Fruit fly (Drosophila melanogaster): ENCODE data around the gene Tsp26A.

The Tsp26A gene

DNA sequence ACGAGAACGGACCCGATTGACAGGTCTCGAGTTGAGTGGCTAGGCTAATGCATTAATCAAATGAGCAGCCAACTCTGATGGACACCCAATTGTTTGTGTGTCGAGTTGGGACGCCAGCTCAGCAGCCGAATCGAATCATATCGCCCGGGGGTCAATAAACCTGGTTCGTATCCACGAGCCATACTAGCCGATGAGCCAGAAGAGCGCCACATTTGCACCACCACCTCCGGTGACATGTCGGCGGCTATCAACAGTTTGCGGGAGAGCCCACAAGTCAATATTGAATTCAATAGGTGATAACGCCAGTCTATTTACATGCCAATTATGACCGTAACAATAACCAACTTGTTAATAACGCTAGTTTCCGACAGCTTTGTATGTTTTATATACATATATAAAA lies 25.9 kb upstream of the Tsp26A start (continued):
- no peak for TF ChIP-seq CG33213 (GFP tag; optimal IDR thresholded peaks at IDR 0.05)
- peak; percentile 81 for TF ChIP-seq Hmr (GFP tag; optimal IDR thresholded peaks at IDR 0.05)
- TF ChIP-seq ap (GFP tag; IDR thresholded peaks at IDR 0.05), result 0 out of 2 replicates have a peak, but pooled peaks have one; percentile 26
- TF ChIP-seq CG11085 (GFP tag; IDR thresholded peaks at IDR 0.05), result no peak
- no peak for TF ChIP-seq Trl (optimal IDR thresholded peaks at IDR 0.05)
- TF ChIP-seq Trl (GFP tag; optimal IDR thresholded peaks at IDR 0.05), result no peak
- no peak for TF ChIP-seq Scr (GFP tag; IDR thresholded peaks at IDR 0.05; ENCODE audit: partially characterized antibody)
- TF ChIP-seq dmrt11E (tag; optimal IDR thresholded peaks at IDR 0.05), result peak; percentile 33
- no peak; the same call in 1 of the 2 replicates for TF ChIP-seq H2.0 (GFP tag; IDR thresholded peaks at IDR 0.05)
- peak; percentile 73 for TF ChIP-seq seq (GFP tag; IDR thresholded peaks at IDR 0.05)
- peak; percentile 58 for TF ChIP-seq CG12659 (GFP tag; optimal IDR thresholded peaks at IDR 0.05)
- TF ChIP-seq CG17829 (tag; optimal IDR thresholded peaks at IDR 0.05), result no peak
- TF ChIP-seq ERR (GFP tag; optimal IDR thresholded peaks at IDR 0.05), result no peak
- TF ChIP-seq MBD-R2 (GFP tag; IDR thresholded peaks at IDR 0.05), result no peak
- peak; percentile 86 for TF ChIP-seq Vsx1 (GFP tag; optimal IDR thresholded peaks at IDR 0.05)
- peak; percentile 27 for TF ChIP-seq CG13894 (tag; optimal IDR thresholded peaks at IDR 0.05)
- TF ChIP-seq CG10543 (GFP tag; optimal IDR thresholded peaks at IDR 0.05), result peak; percentile 84
- no peak for TF ChIP-seq croc (GFP tag; conservative IDR thresholded peaks at IDR 0.05)
- no peak for TF ChIP-seq aop (GFP tag; IDR thresholded peaks at IDR 0.05)
- no peak for TF ChIP-seq amos (GFP tag; IDR thresholded peaks at IDR 0.05; ENCODE audit: partially characterized antibody)
- no peak for TF ChIP-seq CG14667 (GFP tag; IDR thresholded peaks at IDR 0.05)
- no peak for TF ChIP-seq Xbp1 (GFP tag; optimal IDR thresholded peaks at IDR 0.05)
- no peak for TF ChIP-seq trh (GFP tag; optimal IDR thresholded peaks at IDR 0.05)
- TF ChIP-seq gro (GFP tag; optimal IDR thresholded peaks at IDR 0.05), result no peak
- TF ChIP-seq CG2889 (GFP tag; IDR thresholded peaks at IDR 0.05), result no peak
- TF ChIP-seq zf30C (GFP tag; optimal IDR thresholded peaks at IDR 0.05), result no peak
- peak; percentile 38; the same call in 1 of the 2 replicates for TF ChIP-seq CG9932 (GFP tag; IDR thresholded peaks at IDR 0.05)
- peak; percentile 21; the same call in 1 of the 2 replicates for TF ChIP-seq CG32532 (GFP tag; IDR thresholded peaks at IDR 0.05)
- peak; percentile 69 for TF ChIP-seq CG17568 (GFP tag; optimal IDR thresholded peaks at IDR 0.05)
- peak; percentile 40 for TF ChIP-seq CG10431 (GFP tag; optimal IDR thresholded peaks at IDR 0.05)
- no peak for TF ChIP-seq chn (GFP tag; optimal IDR thresholded peaks at IDR 0.05)
- peak; percentile 73; the same call in 2 of the 3 replicates for TF ChIP-seq ci (GFP tag; IDR thresholded peaks at IDR 0.05)
- TF ChIP-seq lab (GFP tag; optimal IDR thresholded peaks at IDR 0.05), result peak; percentile 89
- no peak for TF ChIP-seq nom (GFP tag; optimal IDR thresholded peaks at IDR 0.05)
- TF ChIP-seq HLH54F (GFP tag; optimal IDR thresholded peaks at IDR 0.05), result no peak
- TF ChIP-seq CG11723 (GFP tag; optimal IDR thresholded peaks at IDR 0.05), result peak; percentile 65
- no peak for TF ChIP-seq CG6654 (GFP tag; optimal IDR thresholded peaks at IDR 0.05)
- TF ChIP-seq Dref (GFP tag; IDR thresholded peaks at IDR 0.05), result no peak
- TF ChIP-seq Usf (GFP tag; optimal IDR thresholded peaks at IDR 0.05), result no peak
- TF ChIP-seq CG6689 (GFP tag; IDR thresholded peaks at IDR 0.05), result peak; percentile 33; the same call in 1 of the 2 replicates
- no peak for TF ChIP-seq Chrac-16 (GFP tag; optimal IDR thresholded peaks at IDR 0.05)
- peak; percentile 63; the same call in 2 of the 3 replicates for TF ChIP-seq gce (GFP tag; IDR thresholded peaks at IDR 0.05)
- TF ChIP-seq Fer2 (tag; optimal IDR thresholded peaks at IDR 0.05), result peak; percentile 47
- TF ChIP-seq CG18619 (GFP tag; optimal IDR thresholded peaks at IDR 0.05), result peak; percentile 69
- peak; percentile 66 for TF ChIP-seq CG15514 (GFP tag; optimal IDR thresholded peaks at IDR 0.05)
- no peak for TF ChIP-seq CG31388 (GFP tag; optimal IDR thresholded peaks at IDR 0.05)
- peak in 1 of 2 experiments; percentile 27 for TF ChIP-seq Eip74EF (GFP tag; optimal IDR thresholded peaks at IDR 0.05)
- TF ChIP-seq CG34422 (GFP tag; IDR thresholded peaks at IDR 0.05), result peak; percentile 20; the same call in 1 of the 3 replicates
- no peak for TF ChIP-seq CG11093 (GFP tag; IDR thresholded peaks at IDR 0.05)
- no peak for TF ChIP-seq Hmx (GFP tag; optimal IDR thresholded peaks at IDR 0.05)
- TF ChIP-seq pb (GFP tag; optimal IDR thresholded peaks at IDR 0.05), result no peak
